Worm (Caenorhabditis elegans) whole organism, mixed stage, embryonic: ENCODE results near the gene mls-1.

Experiments used
- M03D4.4 ChIP-seq: sonication (generic microtip); optimal IDR thresholded peaks from 2 replicates; lab custom pipeline; 2017; ENCODE audit warnings: mild to moderate bottlenecking, missing genetic modification characterization, missing compliant biosample characterization
- ceh-39 ChIP-seq: fragments of 150-350 bp; optimal IDR thresholded peaks from 2 replicates; lab custom pipeline; 2014; ENCODE audit warnings: missing biosample characterization, missing genetic modification characterization
- ceh-83 ChIP-seq: fragments of 200-800 bp; sonication (Bioruptor generic); optimal IDR thresholded peaks from 2 replicates; lab custom pipeline; 2018; ENCODE audit warnings: mild to moderate bottlenecking, missing genetic modification characterization, missing compliant biosample characterization
- elt-3 ChIP-seq: fragments of 150-350 bp; optimal IDR thresholded peaks from 2 replicates; lab custom pipeline; 2014; ENCODE audit warnings: missing biosample characterization, missing genetic modification characterization
- lin-13 ChIP-seq: fragments of 150-350 bp; optimal IDR thresholded peaks from 2 replicates; lab custom pipeline; 2014; ENCODE audit warnings: missing biosample characterization, missing genetic modification characterization
- lin-32 ChIP-seq: fragments of 200-800 bp; sonication (Bioruptor generic); optimal IDR thresholded peaks from 2 replicates; lab custom pipeline; 2018; ENCODE audit warnings: mild to moderate bottlenecking, missing genetic modification characterization, missing compliant biosample characterization
- nhr-12 ChIP-seq: fragments of 150-350 bp; optimal IDR thresholded peaks from 2 replicates; lab custom pipeline; 2014; ENCODE audit warnings: missing biosample characterization, missing genetic modification characterization
- nhr-237 ChIP-seq: fragments of 150-350 bp; optimal IDR thresholded peaks from 2 replicates; lab custom pipeline; 2014; ENCODE audit warnings: missing biosample characterization, missing genetic modification characterization
- nhr-28 ChIP-seq: fragments of 150-350 bp; optimal IDR thresholded peaks from 2 replicates; lab custom pipeline; 2014; ENCODE audit warnings: missing biosample characterization, missing genetic modification characterization
- sem-2 ChIP-seq: fragments of 200-800 bp; sonication (Bioruptor generic); optimal IDR thresholded peaks from 2 replicates; lab custom pipeline; 2018; ENCODE audit warnings: mild to moderate bottlenecking, missing genetic modification characterization, missing compliant biosample characterization
- snpc-4 ChIP-seq: fragments of 150-350 bp; optimal IDR thresholded peaks from 2 replicates; lab custom pipeline; 2014; ENCODE audit warnings: missing biosample characterization, missing genetic modification characterization
- unc-39 ChIP-seq: fragments of 150-350 bp; optimal IDR thresholded peaks from 2 replicates; lab custom pipeline; 2014; ENCODE audit warnings: missing biosample characterization, missing genetic modification characterization
- unc-62 ChIP-seq: fragments of 150-350 bp; optimal IDR thresholded peaks from 2 replicates; lab custom pipeline; 2014; ENCODE audit warnings: missing biosample characterization, missing genetic modification reagents, missing genetic modification characterization
- ztf-11 ChIP-seq: fragments of 150-350 bp; optimal IDR thresholded peaks from 2 replicates; lab custom pipeline; 2014; ENCODE audit warnings: missing biosample characterization, missing genetic modification characterization

ce11 chrIII:7463438-7464008 lies 3.4 kb downstream of the mls-1 start, which contains the start of gene H14A12.3:
- TF ChIP-seq nhr-237 (tag; lab: Kevin White, UChicago) (no peak), lin-32 (GFP tag; lab: Kevin White, UChicago) (no peak), ceh-39 (tag; lab: Kevin White, UChicago) (no peak), snpc-4 (tag; lab: Kevin White, UChicago) (no peak), sem-2 (no peak), ztf-11 (no peak), lin-13 (tag; lab: Kevin White, UChicago) (no peak), ceh-83 (GFP tag; lab: Kevin White, UChicago) (no peak), elt-3 (tag; lab: Kevin White, UChicago) (no peak), nhr-28 (tag; lab: Kevin White, UChicago) (no peak), M03D4.4 (tag; lab: Kevin White, UChicago) (no peak), unc-62 (GFP tag; lab: Kevin White, UChicago) (no peak), nhr-12 (no peak), unc-39 (no peak)
